Worm (Caenorhabditis elegans) whole organism, young adult: ENCODE results near the gene kcc-2.

Experiments used
- F39B2.1 ChIP-seq: fragments of 200-800 bp; sonication (Bioruptor generic); IDR thresholded peaks from 2 replicates; pipeline ENCODE4 v1.3.6; 2022; ENCODE audit warnings: missing genetic modification reagents, missing genetic modification characterization, missing compliant biosample characterization
- F49E8.2 ChIP-seq: sonication (generic microtip); optimal IDR thresholded peaks from 3 replicates; lab custom pipeline; 2017; ENCODE audit warnings: missing genetic modification characterization, mild to moderate bottlenecking, missing compliant biosample characterization, antibody characterized with exemption, moderate library complexity; ENCODE audit not compliant: insufficient read depth
- F57C9.4 ChIP-seq: sonication (generic microtip); optimal IDR thresholded peaks from 2 replicates; lab custom pipeline; 2017; ENCODE audit warnings: mild to moderate bottlenecking, missing genetic modification characterization, missing compliant biosample characterization
- Y79H2A.3 ChIP-seq: fragments of 200-800 bp; sonication (Bioruptor generic); conservative IDR thresholded peaks from 2 replicates; pipeline ENCODE4 v1.3.6; 2022; ENCODE audit warnings: missing genetic modification reagents, missing genetic modification characterization, missing compliant biosample characterization
- ama-1 ChIP-seq, 3 experiments: fragments of 150-350 bp in 1 of 3; sonication (generic microtip) in 2 of 3; optimal IDR thresholded peaks; 2 replicates each; lab custom pipeline; 2014 to 2018; ENCODE audit warnings: missing biosample characterization in 2 of 3, missing genetic modification characterization in 2 of 3, missing genetic modification reagents in 2 of 3
- efl-1 ChIP-seq: fragments of 150-350 bp; optimal IDR thresholded peaks from 2 replicates; lab custom pipeline; 2014; ENCODE audit warnings: missing biosample characterization, missing genetic modification reagents, missing genetic modification characterization
- him-1 ChIP-seq: sonication (generic microtip); optimal IDR thresholded peaks from 2 replicates; lab custom pipeline; 2016; ENCODE audit warnings: missing genotype, missing genetic modification reagents, missing genetic modification characterization, missing compliant biosample characterization
- hlh-26 ChIP-seq: fragments of 200-800 bp; sonication (Bioruptor generic); conservative IDR thresholded peaks from 2 replicates; pipeline ENCODE4 v1.3.6; 2022; ENCODE audit warnings: missing genetic modification reagents, missing genetic modification characterization, missing compliant biosample characterization
- madf-10 ChIP-seq: sonication (generic microtip); optimal IDR thresholded peaks from 2 replicates; lab custom pipeline; 2016; ENCODE audit warnings: mild to moderate bottlenecking, missing genetic modification characterization, missing compliant biosample characterization
- mcd-1 ChIP-seq: fragments of 200-800 bp; sonication (Bioruptor generic); IDR thresholded peaks from 2 replicates; pipeline ENCODE4 v1.3.6; 2022; ENCODE audit warnings: missing genetic modification reagents, missing genetic modification characterization, missing compliant biosample characterization
- mxl-1 ChIP-seq: sonication (generic microtip); optimal IDR thresholded peaks from 2 replicates; lab custom pipeline; 2016; ENCODE audit warnings: missing genetic modification characterization, missing compliant biosample characterization
- pha-4 ChIP-seq: fragments of 150-350 bp; sonication (generic microtip); optimal IDR thresholded peaks from 2 replicates; lab custom pipeline; 2014; ENCODE audit warnings: missing biosample characterization, missing genetic modification reagents, missing genetic modification characterization
- sptf-2 ChIP-seq: fragments of 200-800 bp; sonication (Bioruptor generic); optimal IDR thresholded peaks from 2 replicates; lab custom pipeline; 2018; ENCODE audit warnings: mild to moderate bottlenecking, missing genetic modification characterization, missing compliant biosample characterization
- xnd-1 ChIP-seq: sonication (generic microtip); optimal IDR thresholded peaks from 2 replicates; lab custom pipeline; 2016; ENCODE audit warnings: missing genotype, missing genetic modification reagents, missing genetic modification characterization, missing compliant biosample characterization

- TF ChIP-seq xnd-1 (tag; lab: Kevin White, UChicago): no peak
- no peak for TF ChIP-seq Y79H2A.3 (GFP tag; lab: Robert Waterston, UW)
- TF ChIP-seq ama-1 (optimal IDR thresholded peaks at IDR 0.05; lab: Kevin White, UChicago): no peak
- no peak for TF ChIP-seq ama-1 (GFP tag; optimal IDR thresholded peaks at IDR 0.05; lab: Kevin White, UChicago)
- TF ChIP-seq him-1 (tag; lab: Kevin White, UChicago): no peak
- no peak for TF ChIP-seq hlh-26 (GFP tag; lab: Robert Waterston, UW)
- TF ChIP-seq madf-10: no peak
- no peak for TF ChIP-seq pha-4 (tag; lab: Kevin White, UChicago)
- TF ChIP-seq F39B2.1 (GFP tag; lab: Robert Waterston, UW): no peak
- TF ChIP-seq mxl-1 (tag; lab: Kevin White, UChicago): no peak
- no peak for TF ChIP-seq F57C9.4
- TF ChIP-seq efl-1 (GFP tag; lab: Kevin White, UChicago): no peak
- no peak for TF ChIP-seq mcd-1 (GFP tag; lab: Robert Waterston, UW)
- TF ChIP-seq sptf-2: no peak
- TF ChIP-seq F49E8.2 (tag; lab: Kevin White, UChicago): no peak
Observed at ce11 chrIV:6035113-6035512, 5.7 kb upstream of the kcc-2 start.
